Worm (Caenorhabditis elegans) whole organism, L4/young adult: ENCODE data around the gene F52E1.2.

Experiments used
- W03F9.2 ChIP-seq: fragments of 150-350 bp; optimal IDR thresholded peaks from 2 replicates; lab custom pipeline; 2014; ENCODE audit warnings: missing biosample characterization, missing genetic modification characterization
- dao-5 ChIP-seq: sonication (generic microtip); optimal IDR thresholded peaks from 2 replicates; lab custom pipeline; 2016; ENCODE audit warnings: missing genotype, missing genetic modification characterization, moderate library complexity, missing compliant biosample characterization
- him-1 ChIP-seq: sonication (generic microtip); optimal IDR thresholded peaks from 2 replicates; lab custom pipeline; 2016; ENCODE audit warnings: missing genotype, missing genetic modification reagents, missing genetic modification characterization, missing compliant biosample characterization

F52E1.2 gene

DNA sequence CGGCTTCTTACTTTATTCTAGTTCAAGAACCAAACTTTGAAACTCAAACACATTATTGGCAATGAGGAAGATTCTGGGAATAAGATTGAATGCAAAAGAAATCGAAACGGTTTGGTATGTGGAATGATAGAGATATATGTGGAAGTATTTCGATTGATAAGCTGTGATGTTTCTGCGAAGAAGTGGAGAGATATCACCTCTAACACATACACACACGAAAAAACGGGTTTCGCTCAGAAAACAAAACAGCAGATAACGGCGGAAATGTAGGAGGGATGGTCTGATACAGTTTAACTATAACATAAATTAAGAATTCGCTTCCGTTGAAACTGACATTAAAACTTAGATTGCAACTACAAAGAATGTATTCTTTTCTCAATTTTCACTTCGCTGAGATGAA, 9.1 kb upstream of the F52E1.2 start:
- TF ChIP-seq dao-5 (tag; lab: Kevin White, UChicago) = no peak
- no peak for TF ChIP-seq him-1 (tag; lab: Kevin White, UChicago)
- no peak for TF ChIP-seq W03F9.2 (tag; lab: Kevin White, UChicago)

DNA sequence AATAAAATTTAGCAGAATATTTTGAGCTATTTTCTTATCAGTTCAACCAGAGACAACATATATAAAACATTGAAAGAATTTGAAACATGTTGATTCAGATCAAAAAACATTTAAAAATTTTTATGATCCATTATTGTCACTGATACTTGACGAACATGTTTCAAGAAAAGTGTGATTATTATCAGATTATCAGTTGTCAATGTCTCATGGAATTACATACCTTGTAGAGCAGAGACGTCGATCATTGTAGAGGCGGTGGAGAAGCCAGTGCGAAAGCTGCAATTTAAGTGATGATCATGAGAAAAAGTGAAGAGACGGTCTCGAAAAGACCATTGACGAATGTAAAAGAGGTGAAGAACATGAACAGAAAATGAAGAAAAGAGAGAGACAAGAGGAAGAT, 8.0 kb upstream of the F52E1.2 start, which contains the start of gene F52E1.9:
Gene F52E1.9 (minus strand): TSS at position 278 of the 400 bp plus-strand sequence.
- TF ChIP-seq dao-5 (tag; lab: Kevin White, UChicago) = no peak
- no peak for TF ChIP-seq him-1 (tag; lab: Kevin White, UChicago)
- TF ChIP-seq W03F9.2 (tag; lab: Kevin White, UChicago) = no peak

DNA sequence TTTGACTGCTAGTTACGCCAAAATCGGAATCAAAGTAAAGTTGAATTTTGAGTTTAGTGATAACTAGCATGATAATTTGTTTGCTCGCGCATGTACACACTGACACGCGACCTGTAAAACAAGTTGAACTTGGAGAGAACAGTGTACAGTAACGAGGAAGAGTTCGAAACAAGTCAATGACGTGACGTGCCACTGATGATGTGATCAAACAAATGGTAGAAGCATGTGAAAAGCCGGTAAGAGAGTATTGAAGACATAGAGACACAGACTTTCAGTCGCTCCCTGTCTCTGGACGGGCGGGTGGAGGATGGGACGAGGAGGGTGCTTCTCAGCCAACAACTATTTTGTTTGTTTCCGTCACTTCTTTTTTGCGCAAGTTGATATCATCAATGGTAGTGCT, 7.2 kb upstream of the F52E1.2 start:
- no peak for TF ChIP-seq dao-5 (tag; lab: Kevin White, UChicago)
- TF ChIP-seq W03F9.2 (tag; lab: Kevin White, UChicago) = no peak
- TF ChIP-seq him-1 (tag; lab: Kevin White, UChicago) = no peak

DNA sequence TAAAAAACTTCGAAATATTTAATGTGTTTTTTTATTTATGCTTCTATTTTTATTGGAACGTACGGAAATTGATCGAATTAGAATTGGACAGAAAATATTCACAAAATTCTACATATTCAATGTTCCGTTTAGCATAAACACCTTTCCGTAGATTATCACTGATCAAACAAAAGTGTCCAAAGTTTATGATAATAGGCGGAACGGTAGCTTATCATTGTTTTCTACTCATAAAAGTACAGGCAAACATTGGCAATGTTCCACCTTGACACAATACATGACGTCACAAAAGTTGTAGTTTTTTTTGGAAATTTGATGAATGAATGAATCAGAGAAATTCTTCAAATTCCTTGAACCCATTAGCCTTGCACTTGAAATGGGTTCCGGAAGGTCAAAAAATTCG, 6.5 kb upstream of the F52E1.2 start:
- TF ChIP-seq dao-5 (tag; lab: Kevin White, UChicago) (no peak), him-1 (tag; lab: Kevin White, UChicago) (no peak), W03F9.2 (tag; lab: Kevin White, UChicago) (no peak)

DNA sequence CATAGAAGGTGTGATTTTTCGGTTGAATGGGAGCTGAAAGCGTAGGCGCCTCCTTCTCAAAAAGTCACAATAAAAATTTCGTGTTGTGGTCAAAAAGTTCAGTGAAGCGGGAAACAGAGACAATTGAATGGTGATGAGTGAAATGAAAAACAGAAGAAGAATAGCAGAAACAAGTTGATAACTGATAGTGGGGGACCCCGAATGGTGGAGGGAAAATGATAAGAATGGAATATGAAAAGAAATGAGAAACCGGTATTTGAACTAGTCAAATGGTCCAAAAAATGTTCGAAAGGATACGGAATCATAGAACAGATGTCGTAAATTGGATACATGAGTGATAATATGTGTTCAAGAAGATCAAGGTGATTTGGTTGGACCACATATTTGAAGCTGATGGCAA, 6.1 kb upstream of the F52E1.2 start:
- TF ChIP-seq him-1 (tag; lab: Kevin White, UChicago) = no peak
- no peak for TF ChIP-seq W03F9.2 (tag; lab: Kevin White, UChicago)
- no peak for TF ChIP-seq dao-5 (tag; lab: Kevin White, UChicago)

DNA sequence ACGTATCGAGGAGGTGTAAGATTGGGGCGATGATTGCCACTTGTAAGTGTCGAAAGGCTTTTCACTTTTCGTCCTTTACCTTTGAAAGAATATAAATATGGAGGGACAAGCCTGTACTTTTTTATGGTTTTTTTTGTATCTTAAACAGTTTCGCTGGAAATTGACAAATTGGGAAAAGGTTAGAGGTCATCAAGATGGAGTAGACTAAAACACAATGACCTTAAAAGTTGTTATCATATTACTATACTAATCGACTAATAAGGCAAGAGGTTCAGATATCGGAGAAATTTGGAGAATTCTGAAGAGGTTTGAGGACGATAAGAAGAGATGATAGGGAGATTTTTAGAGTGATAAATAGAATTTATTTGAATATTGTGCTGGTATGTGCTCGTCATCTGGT, 4.2 kb upstream of the F52E1.2 start:
- TF ChIP-seq him-1 (tag; lab: Kevin White, UChicago) (no peak), dao-5 (tag; lab: Kevin White, UChicago) (no peak), W03F9.2 (tag; lab: Kevin White, UChicago) (no peak)

DNA sequence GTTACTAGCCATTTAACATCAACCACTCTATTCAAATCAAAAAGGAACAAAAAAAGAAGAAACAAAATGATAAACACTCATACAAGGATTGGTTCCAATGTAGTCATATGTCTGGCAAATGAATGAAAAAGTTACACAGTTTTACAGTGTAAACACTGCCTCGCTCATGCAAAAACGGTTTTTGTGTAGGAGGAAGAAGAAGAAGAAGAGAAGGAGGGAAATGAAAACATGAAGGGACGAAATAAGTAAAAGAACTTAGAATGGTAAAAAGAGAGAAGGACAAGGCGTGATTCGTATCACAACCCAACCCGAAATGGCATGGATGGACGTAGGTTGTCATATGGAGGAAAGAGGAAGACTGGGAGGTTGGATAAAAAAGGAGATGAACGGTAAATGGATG, 3.5 kb upstream of the F52E1.2 start:
- TF ChIP-seq dao-5 (tag; lab: Kevin White, UChicago) = no peak
- no peak for TF ChIP-seq him-1 (tag; lab: Kevin White, UChicago)
- no peak for TF ChIP-seq W03F9.2 (tag; lab: Kevin White, UChicago)

DNA sequence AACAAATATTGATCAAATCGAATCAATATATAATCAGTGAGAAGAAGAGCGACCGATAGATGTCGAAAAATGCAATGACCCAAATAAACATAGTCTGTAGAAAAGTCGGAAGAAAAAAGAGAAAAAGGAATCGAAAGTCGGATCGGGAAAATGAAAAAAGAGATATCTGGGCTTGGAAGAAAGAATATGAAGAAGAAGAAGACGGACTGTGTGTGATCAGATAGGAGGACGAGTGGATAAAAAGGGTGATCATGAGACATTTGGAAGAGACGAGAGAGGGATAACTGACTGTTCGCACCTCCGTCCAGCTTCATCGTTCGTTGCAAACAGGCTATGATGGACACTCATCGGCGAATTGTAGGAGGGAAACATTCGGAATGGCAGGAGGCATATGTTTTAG, 801 bp upstream of the F52E1.2 start:
- no peak for TF ChIP-seq him-1 (tag; lab: Kevin White, UChicago)
- no peak for TF ChIP-seq W03F9.2 (tag; lab: Kevin White, UChicago)
- TF ChIP-seq dao-5 (tag; lab: Kevin White, UChicago) = no peak

DNA sequence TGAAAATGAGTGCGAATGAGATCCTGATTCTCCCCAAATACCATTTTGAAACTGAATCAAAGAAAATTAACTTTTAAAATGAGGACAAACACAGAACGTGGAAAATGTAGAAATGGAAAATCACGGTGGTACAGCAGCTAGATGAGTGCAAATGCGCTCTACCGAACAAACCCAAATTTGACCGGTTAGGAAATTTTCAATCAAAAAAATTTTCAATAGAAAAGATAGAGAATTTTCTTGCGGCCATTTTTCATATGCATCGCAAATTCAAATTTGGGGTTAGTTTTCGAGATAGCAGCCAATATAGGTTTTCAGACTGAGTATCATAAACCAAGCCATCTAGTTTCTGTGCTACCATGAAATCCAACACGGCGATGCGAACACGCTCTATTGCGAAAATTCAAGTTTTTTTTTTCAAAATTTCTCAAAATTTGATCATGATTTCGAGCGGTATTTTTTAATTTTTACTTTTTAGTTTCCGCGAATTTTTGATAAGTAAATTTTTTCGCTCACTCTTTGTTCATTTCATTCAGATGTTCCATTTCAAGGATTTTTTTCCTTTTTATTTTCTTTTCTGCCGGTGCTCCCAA, 3.1 kb downstream of the F52E1.2 start, which contains the start of gene vha-18:
Gene vha-18 (minus strand): TSS at position 51 of the 590 bp plus-strand sequence.
- no peak for TF ChIP-seq W03F9.2 (tag; lab: Kevin White, UChicago)

DNA sequence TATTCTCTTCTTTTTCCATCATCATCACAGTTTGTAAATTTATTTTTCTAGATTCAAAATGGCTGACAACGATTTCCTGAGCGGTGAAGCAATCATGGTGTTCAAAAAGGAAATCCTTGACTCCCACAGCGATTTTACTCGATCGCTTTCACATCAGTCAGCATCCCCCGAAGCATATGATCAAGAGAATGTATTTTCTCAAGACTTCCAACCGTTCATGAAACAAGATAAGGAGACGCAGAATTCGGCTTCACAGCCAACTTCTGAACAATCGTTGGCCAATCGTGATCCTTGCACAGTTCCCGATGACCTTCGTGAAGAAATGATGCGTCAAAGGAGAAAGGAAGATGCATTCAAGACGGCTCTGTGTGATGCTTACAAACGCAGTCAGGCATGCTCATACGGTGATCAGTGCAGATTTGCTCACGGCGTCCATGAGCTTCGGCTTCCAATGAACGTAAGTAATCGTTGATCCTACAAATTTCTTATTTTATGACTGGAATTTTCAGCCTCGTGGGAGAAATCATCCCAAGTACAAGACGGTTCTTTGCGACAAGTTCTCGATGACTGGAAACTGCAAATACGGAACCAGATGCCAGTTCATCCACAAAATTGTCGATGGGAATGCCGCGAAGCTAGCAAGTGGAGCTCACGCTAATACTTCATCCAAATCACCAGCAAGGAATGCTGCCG, 3.8 kb downstream of the F52E1.2 start, which contains the start of gene pos-1:
Gene pos-1 (plus strand): TSS at position 51 of the 693 bp plus-strand sequence.
- TF ChIP-seq W03F9.2 (tag; lab: Kevin White, UChicago) = no peak
- no peak for TF ChIP-seq him-1 (tag; lab: Kevin White, UChicago)
- TF ChIP-seq dao-5 (tag; lab: Kevin White, UChicago) = no peak

DNA sequence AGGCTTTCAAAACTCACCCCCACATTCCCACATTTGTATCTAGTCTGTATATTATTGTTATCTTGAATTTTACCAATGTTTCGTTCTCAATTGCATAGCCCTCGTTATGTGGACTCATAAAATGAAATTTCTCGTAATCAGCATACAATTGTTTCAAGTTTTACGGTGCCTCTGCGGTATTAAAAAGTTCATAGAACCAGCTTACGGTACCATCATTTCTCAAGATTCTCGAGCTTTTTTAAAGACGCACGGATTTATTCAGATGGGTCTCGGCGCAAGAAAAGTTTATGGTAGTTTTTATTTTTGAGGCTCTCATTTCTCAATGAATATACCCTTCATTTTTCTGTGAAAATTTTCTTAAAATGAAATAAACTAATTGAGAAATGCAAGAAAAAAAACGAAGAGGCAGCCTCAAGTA, 4.7 kb downstream of the F52E1.2 start:
- no peak for TF ChIP-seq him-1 (tag; lab: Kevin White, UChicago)
- peak; percentile 51 for TF ChIP-seq dao-5 (tag; lab: Kevin White, UChicago)

DNA sequence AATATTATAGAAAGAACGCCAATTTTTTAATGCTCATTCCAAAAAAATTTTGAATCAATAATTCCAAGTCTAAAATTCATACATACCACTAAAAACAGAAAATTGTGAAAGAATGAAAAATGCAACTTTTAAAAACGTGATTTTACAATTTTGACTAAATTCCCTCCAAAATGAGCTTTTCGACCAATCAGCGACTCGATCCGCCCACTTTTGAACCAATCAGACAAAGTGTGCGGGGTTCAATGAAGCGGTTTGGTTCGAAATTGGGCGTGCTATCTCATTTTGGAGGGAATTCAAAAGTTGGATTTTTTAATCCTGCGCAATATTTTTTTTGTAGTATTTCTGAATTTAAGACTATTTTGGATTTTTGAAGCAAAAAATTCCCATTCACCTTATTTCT, 6.9 kb downstream of the F52E1.2 start:
- TF ChIP-seq W03F9.2 (tag; lab: Kevin White, UChicago) (no peak), him-1 (tag; lab: Kevin White, UChicago) (no peak), dao-5 (tag; lab: Kevin White, UChicago) (no peak)

DNA sequence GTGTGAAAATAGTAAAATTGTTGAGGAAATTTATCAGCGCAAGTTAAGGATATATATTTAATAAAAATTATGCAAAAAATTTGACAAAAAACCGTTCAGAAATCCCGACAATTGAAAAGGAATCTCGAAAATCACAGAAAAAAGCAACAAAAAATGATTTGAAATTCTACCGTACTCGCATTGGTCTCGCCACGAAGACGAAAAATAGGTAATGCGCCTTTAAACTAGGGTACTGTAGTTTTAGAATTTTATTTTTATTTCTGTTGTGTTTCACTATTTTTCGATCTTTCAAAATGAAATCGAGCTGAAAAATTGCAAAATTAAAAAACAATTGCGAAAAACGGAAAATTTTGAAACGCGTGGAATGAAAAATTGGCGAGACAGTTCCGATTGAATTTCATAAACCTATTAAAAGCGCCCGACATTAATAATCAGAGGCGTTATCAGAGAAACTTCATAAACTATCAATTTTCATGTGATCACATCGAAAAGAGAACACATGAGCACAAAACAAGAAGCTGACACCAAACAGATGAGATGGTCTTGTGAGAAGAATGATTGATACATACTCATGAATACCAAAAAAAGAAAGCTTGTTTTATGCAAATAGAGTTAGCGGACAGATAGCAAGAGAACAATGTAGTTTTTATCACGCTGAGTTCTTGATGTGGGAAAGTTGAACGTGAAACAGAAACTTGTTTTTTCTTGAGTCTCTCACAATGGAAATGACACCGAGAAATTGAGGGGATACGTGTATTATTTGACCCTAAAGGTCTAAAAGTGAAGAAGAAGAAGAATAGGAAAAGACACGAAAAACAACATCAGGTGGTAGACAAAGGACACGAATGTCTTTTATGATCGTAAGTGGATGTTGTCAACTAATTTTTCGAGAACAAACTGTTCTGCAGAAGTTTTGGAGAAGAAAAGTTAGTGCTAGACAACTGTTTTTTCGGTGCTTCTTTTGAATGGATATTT, 14.7 kb downstream of the F52E1.2 start:
- no peak for TF ChIP-seq dao-5 (tag; lab: Kevin White, UChicago)
- TF ChIP-seq him-1 (tag; lab: Kevin White, UChicago) = no peak
- TF ChIP-seq W03F9.2 (tag; lab: Kevin White, UChicago) = no peak
